Fruit fly (Drosophila melanogaster): ENCODE data around the gene CG32318.

CG32318 gene

dm6 chr3L:1269013-1269412 lies 22.3 kb upstream of the CG32318 start:
- no peak for TF ChIP-seq rgr (GFP tag; optimal IDR thresholded peaks at IDR 0.05)
- peak; percentile 31 for TF ChIP-seq Dif (GFP tag; optimal IDR thresholded peaks at IDR 0.05; ENCODE audit: partially characterized antibody)

DNA sequence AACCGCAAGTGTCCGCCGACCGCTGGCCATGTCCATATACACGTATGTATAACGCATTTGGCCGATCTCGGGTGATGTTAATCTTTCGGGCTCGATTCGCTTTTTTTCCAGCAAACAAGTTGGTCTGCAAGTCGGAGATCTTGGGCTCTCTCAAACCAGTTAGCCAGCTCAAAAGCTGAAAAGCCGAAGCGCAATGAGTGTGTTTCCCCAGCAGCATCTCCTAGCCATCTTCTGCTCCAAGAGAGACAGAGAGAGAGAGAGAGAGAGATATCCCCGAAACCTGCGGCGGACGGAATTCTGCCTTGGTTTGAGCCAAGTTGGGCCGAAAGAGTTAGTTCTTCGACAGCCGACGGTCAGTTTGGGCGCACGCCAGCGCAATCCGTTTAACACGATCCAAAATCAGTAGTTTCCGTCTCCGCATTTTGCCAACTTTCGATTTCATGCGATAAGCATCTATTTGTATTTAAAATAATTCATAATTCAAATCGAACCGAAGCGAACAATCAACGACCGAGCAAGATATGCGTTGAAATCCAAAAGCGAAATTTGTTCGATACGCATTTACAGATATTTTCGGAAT lies 18.8 kb upstream of the CG32318 start:
- no peak for TF ChIP-seq CrebA (GFP tag; optimal IDR thresholded peaks at IDR 0.05; ENCODE audit: borderline replicate concordance)
- no peak for TF ChIP-seq Rel (GFP tag; optimal IDR thresholded peaks at IDR 0.05)
- peak; percentile 52 for TF ChIP-seq Rel (tag; optimal IDR thresholded peaks at IDR 0.05)
- TF ChIP-seq dl (GFP tag; optimal IDR thresholded peaks at IDR 0.05; ENCODE audit: insufficient read depth in 1 of 2, partially characterized antibody in 2 of 2): peak in 1 of 2 experiments; percentile 45
- peak; percentile 68 for TF ChIP-seq Dif (GFP tag; optimal IDR thresholded peaks at IDR 0.05; ENCODE audit: partially characterized antibody)
- no peak for TF ChIP-seq Sp1 (GFP tag; optimal IDR thresholded peaks at IDR 0.05)
- TF ChIP-seq Vsx2 (GFP tag; optimal IDR thresholded peaks at IDR 0.05; ENCODE audit: partially characterized antibody): peak; percentile 34

DNA sequence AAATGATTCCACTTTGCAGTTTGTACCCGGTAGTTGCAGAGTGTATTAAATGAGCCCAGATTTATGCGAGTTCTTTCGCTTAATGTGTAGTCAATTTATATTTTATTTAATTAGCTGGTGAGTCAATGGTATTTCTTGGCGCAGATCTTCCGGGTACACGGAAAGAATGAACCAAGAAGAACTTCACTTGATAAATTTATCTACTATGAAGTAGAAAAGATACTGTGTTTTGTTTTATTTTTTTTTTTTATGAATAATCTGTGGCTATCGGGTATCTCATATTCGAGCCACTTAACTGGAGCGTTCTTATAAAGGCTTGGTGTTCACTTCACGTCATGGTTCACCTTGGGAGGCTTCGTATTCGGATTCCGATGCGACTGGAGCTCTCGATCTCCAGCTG lies 18.3 kb upstream of the CG32318 start:
- TF ChIP-seq Abd-B (GFP tag; optimal IDR thresholded peaks at IDR 0.05) (no peak), brk (GFP tag; optimal IDR thresholded peaks at IDR 0.05) (no peak), Hnf4 (GFP tag; optimal IDR thresholded peaks at IDR 0.05) (peak; percentile 2), dl (GFP tag; optimal IDR thresholded peaks at IDR 0.05; ENCODE audit: insufficient read depth in 1 of 2, partially characterized antibody in 2 of 2) (no peak), fru (GFP tag; optimal IDR thresholded peaks at IDR 0.05) (peak; percentile 34), Jra (GFP tag; optimal IDR thresholded peaks at IDR 0.05) (no peak), CG32264 (GFP tag; optimal IDR thresholded peaks at IDR 0.05) (no peak), Rel (GFP tag; optimal IDR thresholded peaks at IDR 0.05) (no peak), Rel (tag; optimal IDR thresholded peaks at IDR 0.05) (no peak), Myc (optimal IDR thresholded peaks at IDR 0.05) (no peak), usp (GFP tag; optimal IDR thresholded peaks at IDR 0.05) (no peak), OdsH (GFP tag; optimal IDR thresholded peaks at IDR 0.05) (peak; percentile 38), tai (GFP tag; optimal IDR thresholded peaks at IDR 0.05) (no peak), Sp1 (GFP tag; optimal IDR thresholded peaks at IDR 0.05) (no peak), jim (GFP tag; optimal IDR thresholded peaks at IDR 0.05) (no peak), br (GFP tag; optimal IDR thresholded peaks at IDR 0.05) (peak; percentile 42), dmrt93B (GFP tag; optimal IDR thresholded peaks at IDR 0.05) (peak; percentile 12), psq (GFP tag; optimal IDR thresholded peaks at IDR 0.05) (no peak), Dif (GFP tag; optimal IDR thresholded peaks at IDR 0.05; ENCODE audit: partially characterized antibody) (no peak), Hr83 (GFP tag; optimal IDR thresholded peaks at IDR 0.05; ENCODE audit: poor library complexity, severe bottlenecking) (no peak), pan (optimal IDR thresholded peaks at IDR 0.05) (peak; percentile 25), HLH106 (tag; optimal IDR thresholded peaks at IDR 0.05) (no peak), N (GFP tag; optimal IDR thresholded peaks at IDR 0.05) (no peak), sage (GFP tag; optimal IDR thresholded peaks at IDR 0.05) (no peak), rgr (GFP tag; optimal IDR thresholded peaks at IDR 0.05) (peak; percentile 23), dsf (GFP tag; optimal IDR thresholded peaks at IDR 0.05; ENCODE audit: borderline replicate concordance) (no peak), Hr78 (GFP tag; optimal IDR thresholded peaks at IDR 0.05) (no peak), Dfd (GFP tag; optimal IDR thresholded peaks at IDR 0.05) (no peak), sv (GFP tag; optimal IDR thresholded peaks at IDR 0.05) (no peak), Vsx2 (GFP tag; optimal IDR thresholded peaks at IDR 0.05; ENCODE audit: partially characterized antibody) (no peak), Mio (GFP tag; optimal IDR thresholded peaks at IDR 0.05) (no peak), CrebA (GFP tag; optimal IDR thresholded peaks at IDR 0.05; ENCODE audit: borderline replicate concordance) (no peak), lola (GFP tag; optimal IDR thresholded peaks at IDR 0.05) (no peak), ey (GFP tag; optimal IDR thresholded peaks at IDR 0.05) (peak; percentile 34), woc (GFP tag; optimal IDR thresholded peaks at IDR 0.05) (peak; percentile 71), GATAd (GFP tag; optimal IDR thresholded peaks at IDR 0.05) (no peak), CG9705 (GFP tag; optimal IDR thresholded peaks at IDR 0.05) (no peak), h (GFP tag; optimal IDR thresholded peaks at IDR 0.05) (peak; percentile 71), foxo (GFP tag; optimal IDR thresholded peaks at IDR 0.05) (peak in 1 of 2 experiments; percentile 43)

All from whole organism, wandering third instar larva.